Worm (Caenorhabditis elegans): ENCODE measurements around the gene zip-8.

DNA sequence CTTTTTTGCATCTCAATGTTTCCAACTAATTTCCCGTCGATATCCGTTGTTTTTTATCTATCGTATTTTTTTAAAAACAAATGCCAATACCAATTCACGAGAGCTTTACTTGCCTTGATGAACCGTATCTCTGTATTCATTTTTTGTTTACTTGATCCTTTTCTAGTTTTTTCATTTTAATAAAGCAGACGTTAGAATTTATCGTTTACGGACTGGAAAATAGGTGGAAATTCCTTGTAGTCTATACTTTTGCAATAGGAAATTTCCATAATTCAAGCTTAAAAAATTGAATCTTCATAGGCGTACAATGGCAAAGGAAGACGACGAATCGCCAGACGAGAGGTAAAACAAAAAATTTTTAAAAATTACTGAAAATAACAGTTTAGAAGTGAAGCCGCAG is 18.9 kb upstream of the zip-8 start, which contains the start of gene algn-1:
- TF ChIP-seq ceh-18 (tag; optimal IDR thresholded peaks at IDR 0.05) (no peak), ref-2 (tag; optimal IDR thresholded peaks at IDR 0.05) (no peak)

All from whole organism, late embryonic.